Worm (Caenorhabditis elegans): ENCODE results near the gene cct-5.

- TF ChIP-seq gmeb-1 (tag; optimal IDR thresholded peaks at IDR 0.05), result no peak
- no peak for TF ChIP-seq aly-2 (tag; optimal IDR thresholded peaks at IDR 0.05)
- TF ChIP-seq blmp-1 (tag; optimal IDR thresholded peaks at IDR 0.05; ENCODE audit: insufficient read depth), result no peak
These were observed 31.1 kb downstream of the cct-5 start for ce11 chrIII:4476806-4477205.
